Fruit fly (Drosophila melanogaster): ENCODE results near the gene shams.

DNA sequence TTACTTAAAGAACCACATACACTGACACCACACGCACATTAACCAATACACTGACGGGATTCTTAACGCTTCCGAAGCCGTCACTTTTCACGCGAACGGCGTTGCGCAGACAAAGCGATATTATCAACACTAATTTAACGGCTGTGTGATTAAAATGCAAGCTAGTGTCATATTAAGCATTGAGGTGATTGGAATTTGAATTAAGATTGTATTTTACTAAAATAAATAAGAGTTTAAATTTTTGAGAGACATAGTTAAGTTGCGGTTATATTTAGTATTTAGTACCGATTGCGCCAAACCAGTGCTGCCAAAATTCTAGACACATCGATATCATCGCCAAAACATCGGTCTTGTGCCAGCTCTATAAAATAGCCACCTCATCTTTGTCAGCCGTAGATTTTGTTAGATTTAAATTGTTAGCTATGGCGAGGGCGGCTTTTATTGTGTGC lies 35.4 kb downstream of the shams start, which contains the start of the genes Ythdf and bai:
- TF ChIP-seq fd96Ca (GFP tag; IDR thresholded peaks at IDR 0.05) (no peak), CG12605 (GFP tag; IDR thresholded peaks at IDR 0.05) (no peak), CG10348 (GFP tag; IDR thresholded peaks at IDR 0.05) (no peak), CG9948 (tag; optimal IDR thresholded peaks at IDR 0.05) (peak; percentile 72), CG8159 (tag; optimal IDR thresholded peaks at IDR 0.05) (no peak), CG8301 (tag; optimal IDR thresholded peaks at IDR 0.05) (no peak), EcR (GFP tag; optimal IDR thresholded peaks at IDR 0.05) (no peak)

Measured in whole organism, pupa.